Fruit fly (Drosophila melanogaster): ENCODE data around the gene Pgam5.

Gene Pgam5

dm6 chrX:1893532-1893931 lies 20.2 kb upstream of the Pgam5 start:
- TF ChIP-seq Hr78 (GFP tag; optimal IDR thresholded peaks at IDR 0.05) (no peak), Sp1 (GFP tag; optimal IDR thresholded peaks at IDR 0.05) (no peak), Jra (GFP tag; optimal IDR thresholded peaks at IDR 0.05) (no peak), GATAd (GFP tag; optimal IDR thresholded peaks at IDR 0.05) (no peak), fru (GFP tag; optimal IDR thresholded peaks at IDR 0.05) (no peak), Dfd (GFP tag; optimal IDR thresholded peaks at IDR 0.05) (no peak), HLH106 (tag; optimal IDR thresholded peaks at IDR 0.05) (no peak), sage (GFP tag; optimal IDR thresholded peaks at IDR 0.05) (no peak), rgr (GFP tag; optimal IDR thresholded peaks at IDR 0.05) (no peak), Dif (GFP tag; optimal IDR thresholded peaks at IDR 0.05; ENCODE audit: partially characterized antibody) (no peak), brk (GFP tag; optimal IDR thresholded peaks at IDR 0.05) (no peak), usp (GFP tag; optimal IDR thresholded peaks at IDR 0.05) (no peak), foxo (GFP tag; optimal IDR thresholded peaks at IDR 0.05) (no peak), ey (GFP tag; optimal IDR thresholded peaks at IDR 0.05) (no peak), OdsH (GFP tag; optimal IDR thresholded peaks at IDR 0.05) (no peak), Abd-B (GFP tag; optimal IDR thresholded peaks at IDR 0.05) (no peak), Vsx2 (GFP tag; optimal IDR thresholded peaks at IDR 0.05; ENCODE audit: partially characterized antibody) (no peak), woc (GFP tag; optimal IDR thresholded peaks at IDR 0.05) (no peak), CrebA (GFP tag; optimal IDR thresholded peaks at IDR 0.05; ENCODE audit: borderline replicate concordance) (no peak), N (GFP tag; optimal IDR thresholded peaks at IDR 0.05) (no peak)

dm6 chrX:1889926-1890325 lies 16.6 kb upstream of the Pgam5 start, which contains the start of the genes trr and mRpL16:
Gene trr, minus strand, starts transcription at chrX:1889950.
Gene mRpL16, plus strand, starts transcription at chrX:1890256.
- peak; percentile 33 for TF ChIP-seq CG9705 (GFP tag; optimal IDR thresholded peaks at IDR 0.05)
- no peak for TF ChIP-seq h (GFP tag; optimal IDR thresholded peaks at IDR 0.05)
- TF ChIP-seq Hnf4 (GFP tag; optimal IDR thresholded peaks at IDR 0.05), result no peak
- TF ChIP-seq HLH106 (tag; optimal IDR thresholded peaks at IDR 0.05), result peak; percentile 58
- TF ChIP-seq Rel (GFP tag; optimal IDR thresholded peaks at IDR 0.05), result no peak
- TF ChIP-seq Rel (tag; optimal IDR thresholded peaks at IDR 0.05), result peak; percentile 52
- peak; percentile 63 for TF ChIP-seq Myc (optimal IDR thresholded peaks at IDR 0.05)
- no peak for TF ChIP-seq GATAd (GFP tag; optimal IDR thresholded peaks at IDR 0.05)
- TF ChIP-seq CG32264 (GFP tag; optimal IDR thresholded peaks at IDR 0.05), result no peak
- TF ChIP-seq sage (GFP tag; optimal IDR thresholded peaks at IDR 0.05), result no peak
- TF ChIP-seq Abd-B (GFP tag; optimal IDR thresholded peaks at IDR 0.05), result no peak
- TF ChIP-seq woc (GFP tag; optimal IDR thresholded peaks at IDR 0.05), result no peak
- peak; percentile 43 for TF ChIP-seq Sp1 (GFP tag; optimal IDR thresholded peaks at IDR 0.05)

DNA sequence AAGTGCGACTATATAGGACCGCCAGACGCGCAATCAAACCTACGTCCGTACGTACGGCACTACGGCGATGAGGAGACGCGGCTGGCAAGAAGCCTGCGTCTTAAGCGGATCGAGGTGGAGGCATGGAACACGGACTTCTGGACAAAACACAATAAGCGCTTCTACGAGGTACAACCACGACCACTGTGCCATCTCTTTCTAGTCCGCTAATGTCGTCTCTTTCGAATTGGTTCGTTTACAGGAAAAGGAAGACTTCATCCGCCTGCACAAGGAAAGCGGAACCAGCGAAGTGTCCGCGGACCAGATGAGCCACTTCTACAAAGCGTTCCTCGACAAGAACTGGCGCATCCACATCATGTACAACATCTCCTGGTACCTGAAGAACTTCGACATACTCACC lies 7.4 kb upstream of the Pgam5 start:
- TF ChIP-seq rgr (GFP tag; optimal IDR thresholded peaks at IDR 0.05), result no peak
- TF ChIP-seq psq (GFP tag; optimal IDR thresholded peaks at IDR 0.05), result no peak
- no peak for TF ChIP-seq pan (optimal IDR thresholded peaks at IDR 0.05)
- TF ChIP-seq Hr83 (GFP tag; optimal IDR thresholded peaks at IDR 0.05; ENCODE audit: poor library complexity, severe bottlenecking), result no peak
- no peak for TF ChIP-seq ey (GFP tag; optimal IDR thresholded peaks at IDR 0.05)
- no peak for TF ChIP-seq lola (GFP tag; optimal IDR thresholded peaks at IDR 0.05)
- no peak for TF ChIP-seq Myc (optimal IDR thresholded peaks at IDR 0.05)
- TF ChIP-seq usp (GFP tag; optimal IDR thresholded peaks at IDR 0.05), result no peak
- TF ChIP-seq Abd-B (GFP tag; optimal IDR thresholded peaks at IDR 0.05), result no peak
- TF ChIP-seq jim (GFP tag; optimal IDR thresholded peaks at IDR 0.05), result no peak
- TF ChIP-seq sv (GFP tag; optimal IDR thresholded peaks at IDR 0.05), result no peak

DNA sequence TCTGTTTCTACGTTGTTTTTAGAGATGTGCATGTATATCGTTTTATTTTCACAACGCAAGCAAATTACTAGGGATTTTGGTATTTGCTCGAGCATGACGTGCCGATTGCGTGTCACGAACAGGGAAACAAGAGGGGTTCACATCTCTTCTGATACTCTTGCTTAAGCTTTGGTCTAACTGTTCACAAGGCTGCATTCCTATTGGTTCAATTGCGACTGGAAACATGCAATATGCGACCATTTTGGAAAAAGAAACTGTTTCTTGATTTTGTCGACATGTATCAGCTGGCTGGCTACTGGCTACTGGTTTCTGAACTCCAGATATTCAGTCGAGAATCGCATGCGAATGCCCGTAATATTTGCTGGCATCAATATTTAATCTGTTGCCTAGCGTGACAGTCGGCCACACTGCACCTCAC lies 6.8 kb upstream of the Pgam5 start, which contains the start of gene Coa8:
Gene Coa8, plus strand, starts transcription at position 144 of the 418 bp plus-strand sequence.
- no peak for TF ChIP-seq Jra (GFP tag; optimal IDR thresholded peaks at IDR 0.05)
- TF ChIP-seq jim (GFP tag; optimal IDR thresholded peaks at IDR 0.05), result no peak
- TF ChIP-seq rgr (GFP tag; optimal IDR thresholded peaks at IDR 0.05), result peak; percentile 41
- no peak for TF ChIP-seq Abd-B (GFP tag; optimal IDR thresholded peaks at IDR 0.05)
- TF ChIP-seq ey (GFP tag; optimal IDR thresholded peaks at IDR 0.05), result peak; percentile 18
- TF ChIP-seq dsf (GFP tag; optimal IDR thresholded peaks at IDR 0.05; ENCODE audit: borderline replicate concordance), result no peak
- peak; percentile 51 for TF ChIP-seq fru (GFP tag; optimal IDR thresholded peaks at IDR 0.05)
- no peak for TF ChIP-seq Dfd (GFP tag; optimal IDR thresholded peaks at IDR 0.05)
- TF ChIP-seq sage (GFP tag; optimal IDR thresholded peaks at IDR 0.05), result no peak
- peak in 1 of 2 experiments; percentile 50 for TF ChIP-seq foxo (GFP tag; optimal IDR thresholded peaks at IDR 0.05)
- no peak for TF ChIP-seq Myc (optimal IDR thresholded peaks at IDR 0.05)
- TF ChIP-seq Mio (GFP tag; optimal IDR thresholded peaks at IDR 0.05), result no peak
- no peak for TF ChIP-seq Hr78 (GFP tag; optimal IDR thresholded peaks at IDR 0.05)
- no peak for TF ChIP-seq usp (GFP tag; optimal IDR thresholded peaks at IDR 0.05)
- peak; percentile 7 for TF ChIP-seq CG9705 (GFP tag; optimal IDR thresholded peaks at IDR 0.05)
- TF ChIP-seq CG32264 (GFP tag; optimal IDR thresholded peaks at IDR 0.05), result no peak
- TF ChIP-seq GATAd (GFP tag; optimal IDR thresholded peaks at IDR 0.05), result no peak
- no peak for TF ChIP-seq Vsx2 (GFP tag; optimal IDR thresholded peaks at IDR 0.05; ENCODE audit: partially characterized antibody)
- no peak for TF ChIP-seq psq (GFP tag; optimal IDR thresholded peaks at IDR 0.05)
- TF ChIP-seq woc (GFP tag; optimal IDR thresholded peaks at IDR 0.05), result peak; percentile 17
- peak; percentile 34 for TF ChIP-seq br (GFP tag; optimal IDR thresholded peaks at IDR 0.05)
- TF ChIP-seq Sp1 (GFP tag; optimal IDR thresholded peaks at IDR 0.05), result peak; percentile 34
- no peak for TF ChIP-seq Rel (GFP tag; optimal IDR thresholded peaks at IDR 0.05)
- no peak for TF ChIP-seq Rel (tag; optimal IDR thresholded peaks at IDR 0.05)
- TF ChIP-seq OdsH (GFP tag; optimal IDR thresholded peaks at IDR 0.05), result no peak
- TF ChIP-seq Hnf4 (GFP tag; optimal IDR thresholded peaks at IDR 0.05), result no peak
- TF ChIP-seq CrebA (GFP tag; optimal IDR thresholded peaks at IDR 0.05; ENCODE audit: borderline replicate concordance), result no peak
- TF ChIP-seq Dif (GFP tag; optimal IDR thresholded peaks at IDR 0.05; ENCODE audit: partially characterized antibody), result no peak
- no peak for TF ChIP-seq Hr83 (GFP tag; optimal IDR thresholded peaks at IDR 0.05; ENCODE audit: poor library complexity, severe bottlenecking)
- TF ChIP-seq dmrt93B (GFP tag; optimal IDR thresholded peaks at IDR 0.05), result no peak
- TF ChIP-seq lola (GFP tag; optimal IDR thresholded peaks at IDR 0.05), result no peak
- TF ChIP-seq HLH106 (tag; optimal IDR thresholded peaks at IDR 0.05), result peak; percentile 53
- peak; percentile 32 for TF ChIP-seq h (GFP tag; optimal IDR thresholded peaks at IDR 0.05)
- TF ChIP-seq brk (GFP tag; optimal IDR thresholded peaks at IDR 0.05), result no peak
- no peak for TF ChIP-seq dl (GFP tag; optimal IDR thresholded peaks at IDR 0.05; ENCODE audit: insufficient read depth in 1 of 2, partially characterized antibody in 2 of 2)
- no peak for TF ChIP-seq tai (GFP tag; optimal IDR thresholded peaks at IDR 0.05)
